Worm (Caenorhabditis elegans) whole organism, late embryonic: Measurements from ENCODE around the gene mks-1.

ENCODE experiments used
- C08G9.2 ChIP-seq: sonication (generic microtip); optimal IDR thresholded peaks from 2 replicates; lab custom pipeline; 2016; ENCODE audit warnings: mild to moderate bottlenecking, missing genetic modification characterization, moderate library complexity, missing compliant biosample characterization
- F13H6.1 ChIP-seq: sonication (generic microtip); optimal IDR thresholded peaks from 2 replicates; lab custom pipeline; 2016; ENCODE audit warnings: missing genetic modification characterization, missing compliant biosample characterization
- K02D7.2 ChIP-seq: sonication (generic microtip); optimal IDR thresholded peaks from 2 replicates; lab custom pipeline; 2017; ENCODE audit warnings: mild to moderate bottlenecking, missing genetic modification characterization, missing compliant biosample characterization
- T23F11.4 ChIP-seq: fragments of 200-800 bp; sonication (Bioruptor generic); optimal IDR thresholded peaks from 2 replicates; lab custom pipeline; 2018; ENCODE audit warnings: mild to moderate bottlenecking, missing genetic modification characterization, missing compliant biosample characterization
- Y22D7AL.16 ChIP-seq: sonication (generic microtip); optimal IDR thresholded peaks from 2 replicates; lab custom pipeline; 2016; ENCODE audit warnings: missing genetic modification characterization, missing compliant biosample characterization
- ama-1 ChIP-seq: fragments of 150-350 bp; optimal IDR thresholded peaks from 2 replicates; lab custom pipeline; 2014
- ceh-19 ChIP-seq: fragments of 200-800 bp; sonication (Bioruptor generic); optimal IDR thresholded peaks from 2 replicates; lab custom pipeline; 2018; ENCODE audit warnings: mild to moderate bottlenecking, missing genetic modification characterization, missing compliant biosample characterization
- ceh-2 ChIP-seq: sonication (generic microtip); optimal IDR thresholded peaks from 2 replicates; lab custom pipeline; 2016; ENCODE audit warnings: missing genotype, missing genetic modification characterization, missing compliant biosample characterization
- ceh-9 ChIP-seq: sonication (generic microtip); optimal IDR thresholded peaks from 2 replicates; lab custom pipeline; 2016; ENCODE audit warnings: mild to moderate bottlenecking, missing genetic modification characterization, inconsistent platforms, missing compliant biosample characterization
- che-1 ChIP-seq: sonication (generic microtip); optimal IDR thresholded peaks from 2 replicates; lab custom pipeline; 2016; ENCODE audit warnings: mild to moderate bottlenecking, missing genetic modification characterization, missing compliant biosample characterization
- dmd-4 ChIP-seq: sonication (generic microtip); optimal IDR thresholded peaks from 2 replicates; lab custom pipeline; 2016; ENCODE audit warnings: borderline replicate concordance, missing genetic modification characterization, missing compliant biosample characterization
- elt-4 ChIP-seq: sonication (generic microtip); optimal IDR thresholded peaks from 2 replicates; lab custom pipeline; 2016; ENCODE audit warnings: missing genetic modification characterization, missing compliant biosample characterization
- ets-4 ChIP-seq: sonication (generic microtip); optimal IDR thresholded peaks from 2 replicates; lab custom pipeline; 2016; ENCODE audit warnings: missing genetic modification characterization, missing compliant biosample characterization
- eyg-1 ChIP-seq: sonication (generic microtip); optimal IDR thresholded peaks from 2 replicates; lab custom pipeline; 2016; ENCODE audit warnings: missing genotype, missing genetic modification characterization, missing compliant biosample characterization
- fax-1 ChIP-seq: sonication (generic microtip); optimal IDR thresholded peaks from 2 replicates; lab custom pipeline; 2016; ENCODE audit warnings: missing genotype, missing genetic modification characterization, missing compliant biosample characterization
- fkh-10 ChIP-seq: fragments of 150-350 bp; optimal IDR thresholded peaks from 2 replicates; lab custom pipeline; 2014; ENCODE audit warnings: missing biosample characterization, missing genetic modification reagents, missing genetic modification characterization
- fkh-6 ChIP-seq: sonication (generic microtip); optimal IDR thresholded peaks from 2 replicates; lab custom pipeline; 2016; ENCODE audit warnings: missing genetic modification characterization, missing compliant biosample characterization
- hlh-13 ChIP-seq: fragments of 200-800 bp; sonication (Bioruptor generic); optimal IDR thresholded peaks from 2 replicates; lab custom pipeline; 2018; ENCODE audit warnings: mild to moderate bottlenecking, missing genetic modification characterization, missing compliant biosample characterization
- hlh-15 ChIP-seq: sonication (generic microtip); optimal IDR thresholded peaks from 2 replicates; lab custom pipeline; 2016; ENCODE audit warnings: missing genetic modification characterization, missing compliant biosample characterization
- hlh-30 ChIP-seq: sonication (generic microtip); optimal IDR thresholded peaks from 2 replicates; lab custom pipeline; 2017; ENCODE audit warnings: antibody characterized with exemption, missing genetic modification characterization, missing compliant biosample characterization; ENCODE audit not compliant: insufficient read depth
- hlh-8 ChIP-seq: sonication (generic microtip); optimal IDR thresholded peaks from 2 replicates; lab custom pipeline; 2016; ENCODE audit warnings: missing genotype, missing genetic modification characterization, missing compliant biosample characterization
- lin-11 ChIP-seq: fragments of 200-800 bp; sonication (Bioruptor generic); optimal IDR thresholded peaks from 2 replicates; lab custom pipeline; 2018; ENCODE audit warnings: mild to moderate bottlenecking, missing genetic modification characterization, missing compliant biosample characterization
- mec-3 ChIP-seq: sonication (generic microtip); optimal IDR thresholded peaks from 2 replicates; lab custom pipeline; 2016; ENCODE audit warnings: borderline replicate concordance, missing genetic modification characterization, missing compliant biosample characterization
- nhr-232 ChIP-seq: sonication (generic microtip); optimal IDR thresholded peaks from 2 replicates; lab custom pipeline; 2016; ENCODE audit warnings: missing genetic modification characterization, missing compliant biosample characterization
- odd-2 ChIP-seq: sonication (generic microtip); optimal IDR thresholded peaks from 2 replicates; lab custom pipeline; 2017; ENCODE audit warnings: antibody characterized with exemption, mild to moderate bottlenecking, missing genetic modification characterization, missing compliant biosample characterization
- pag-3 ChIP-seq: sonication (generic microtip); optimal IDR thresholded peaks from 2 replicates; lab custom pipeline; 2016; ENCODE audit warnings: missing compliant biosample characterization, missing genetic modification characterization, borderline replicate concordance
- pat-9 ChIP-seq: fragments of 200-800 bp; sonication (Bioruptor generic); optimal IDR thresholded peaks from 2 replicates; lab custom pipeline; 2018; ENCODE audit warnings: mild to moderate bottlenecking, missing genetic modification characterization, moderate library complexity, missing compliant biosample characterization
- pax-1 ChIP-seq: fragments of 150-350 bp; optimal IDR thresholded peaks from 2 replicates; lab custom pipeline; 2014; ENCODE audit warnings: missing biosample characterization, missing genetic modification characterization
- pha-2 ChIP-seq: sonication (generic microtip); optimal IDR thresholded peaks from 2 replicates; lab custom pipeline; 2017; ENCODE audit warnings: mild to moderate bottlenecking, missing genetic modification characterization, missing compliant biosample characterization
- pqm-1 ChIP-seq: sonication (generic microtip); optimal IDR thresholded peaks from 2 replicates; lab custom pipeline; 2016; ENCODE audit warnings: missing genetic modification characterization, missing compliant biosample characterization
- pros-1 ChIP-seq: fragments of 150-350 bp; optimal IDR thresholded peaks from 2 replicates; lab custom pipeline; 2014; ENCODE audit warnings: missing biosample characterization, missing genetic modification reagents, missing genetic modification characterization
- rnt-1 ChIP-seq: sonication (generic microtip); optimal IDR thresholded peaks from 2 replicates; lab custom pipeline; 2016; ENCODE audit warnings: missing genetic modification characterization, missing compliant biosample characterization
- sdc-2 ChIP-seq: sonication (generic microtip); optimal IDR thresholded peaks from 2 replicates; lab custom pipeline; 2016; ENCODE audit warnings: missing genotype, missing genetic modification characterization, missing compliant biosample characterization
- tbx-7 ChIP-seq: sonication (generic microtip); optimal IDR thresholded peaks from 2 replicates; lab custom pipeline; 2016; ENCODE audit warnings: missing genotype, missing genetic modification characterization, missing compliant biosample characterization
- ttx-3 ChIP-seq: sonication (generic microtip); optimal IDR thresholded peaks from 2 replicates; lab custom pipeline; 2016; ENCODE audit warnings: missing genetic modification reagents, missing genetic modification characterization, missing compliant biosample characterization
- unc-3 ChIP-seq, 2 experiments: fragments of 200-800 bp in 1 of 2; sonication (Bioruptor generic) in 1 of 2; sonication (generic microtip) in 1 of 2; conservative IDR thresholded peaks in 1 of 2; optimal IDR thresholded peaks in 1 of 2; 2 replicates each; pipeline versions ENCODE4 v1.3.6 to Lab custom; 2016 to 2022; ENCODE audit warnings: missing compliant biosample characterization in 2 of 2, missing genetic modification characterization in 2 of 2, missing genetic modification reagents in 1 of 2
- unc-42 ChIP-seq: sonication (generic microtip); optimal IDR thresholded peaks from 2 replicates; lab custom pipeline; 2016; ENCODE audit warnings: missing genotype, missing genetic modification characterization, missing compliant biosample characterization
- unc-55 ChIP-seq: sonication (generic microtip); optimal IDR thresholded peaks from 2 replicates; lab custom pipeline; 2017; ENCODE audit warnings: missing biosample characterization, missing genetic modification reagents, missing genetic modification characterization
- unc-86 ChIP-seq: sonication (generic microtip); optimal IDR thresholded peaks from 2 replicates; lab custom pipeline; 2016; ENCODE audit warnings: missing genetic modification characterization, missing compliant biosample characterization
- zip-5 ChIP-seq: sonication (generic microtip); optimal IDR thresholded peaks from 2 replicates; lab custom pipeline; 2016; ENCODE audit warnings: missing genetic modification characterization, missing compliant biosample characterization
- ztf-16 ChIP-seq: sonication (generic microtip); optimal IDR thresholded peaks from 2 replicates; lab custom pipeline; 2017; ENCODE audit warnings: missing genetic modification characterization, missing compliant biosample characterization

The mks-1 gene

DNA sequence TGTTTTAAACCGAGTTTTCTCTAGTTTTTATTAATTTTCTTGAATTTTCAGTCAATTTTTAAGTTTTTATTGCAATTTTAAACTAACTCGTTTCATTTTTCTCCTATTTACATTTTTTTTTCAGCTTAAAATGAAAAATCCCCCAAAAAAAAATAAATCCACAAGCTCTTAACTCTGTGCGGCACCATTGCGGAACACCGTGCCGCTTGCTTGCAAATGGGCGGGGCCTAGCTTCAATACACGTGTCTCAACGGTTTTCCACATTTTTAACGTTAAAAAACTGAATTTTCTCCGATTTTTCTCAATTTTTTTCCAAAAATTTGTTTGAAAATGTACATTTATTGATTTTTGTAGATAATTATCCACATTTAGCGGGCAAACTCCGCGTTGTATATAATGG is 11.1 kb upstream of the mks-1 start, which contains the start of gene R148.3 (continued):
- TF ChIP-seq odd-2 (tag; lab: Kevin White, UChicago) (peak; percentile 81), hlh-13 (GFP tag; lab: Kevin White, UChicago) (peak; percentile 15), ttx-3 (tag; lab: Kevin White, UChicago) (peak; percentile 85), unc-3 (GFP tag; conservative IDR thresholded peaks at IDR 0.05; lab: Robert Waterston, UW) (peak; percentile 51; the same call in 1 of the 2 replicates), unc-3 (tag; optimal IDR thresholded peaks at IDR 0.05; lab: Kevin White, UChicago) (peak; percentile 81), pqm-1 (no peak), T23F11.4 (GFP tag; lab: Kevin White, UChicago) (peak; percentile 68), hlh-8 (tag; lab: Kevin White, UChicago) (peak; percentile 75), unc-42 (tag; lab: Kevin White, UChicago) (peak; percentile 22), ceh-9 (tag; lab: Kevin White, UChicago) (no peak), ceh-19 (peak; percentile 72), sdc-2 (tag; lab: Kevin White, UChicago) (peak; percentile 55), pat-9 (tag; lab: Kevin White, UChicago) (peak; percentile 75), Y22D7AL.16 (tag; lab: Kevin White, UChicago) (peak; percentile 67), zip-5 (tag; lab: Kevin White, UChicago) (peak; percentile 72), F13H6.1 (tag; lab: Kevin White, UChicago) (peak; percentile 77)
- TF ChIP-seq, all 69 proteins: peak for 53

DNA sequence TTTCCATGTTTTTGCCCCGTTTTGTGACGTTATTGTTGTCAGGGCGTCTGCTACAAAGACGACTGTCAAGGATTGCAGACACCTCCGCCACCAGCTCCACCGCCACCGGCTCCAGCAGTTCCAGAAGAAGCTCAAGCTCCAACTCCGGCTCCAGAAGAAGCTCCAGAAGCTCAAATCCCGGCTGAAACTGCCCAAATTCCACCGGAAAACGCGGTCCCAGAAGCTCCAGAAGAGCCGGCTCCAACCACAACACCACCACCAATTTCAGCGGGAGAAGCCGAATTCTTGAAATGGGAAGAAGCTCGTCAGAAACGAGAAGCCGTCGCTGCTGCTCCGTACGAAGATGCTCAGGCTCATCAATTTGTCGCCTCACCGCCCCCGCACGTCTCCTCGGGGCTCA is 9.3 kb upstream of the mks-1 start:
- TF ChIP-seq pha-2 (tag; lab: Kevin White, UChicago) (no peak), sdc-2 (tag; lab: Kevin White, UChicago) (no peak), ztf-16 (no peak), nhr-232 (tag; lab: Kevin White, UChicago) (no peak), fax-1 (no peak), ama-1 (lab: Kevin White, UChicago) (no peak), C08G9.2 (tag; lab: Kevin White, UChicago) (no peak), pros-1 (tag; lab: Kevin White, UChicago) (no peak), unc-86 (tag; lab: Kevin White, UChicago) (no peak), hlh-13 (GFP tag; lab: Kevin White, UChicago) (no peak), pag-3 (tag; lab: Kevin White, UChicago) (no peak), fkh-6 (no peak), tbx-7 (tag; lab: Kevin White, UChicago) (no peak), ceh-9 (tag; lab: Kevin White, UChicago) (no peak), mec-3 (tag; lab: Kevin White, UChicago) (no peak)

DNA sequence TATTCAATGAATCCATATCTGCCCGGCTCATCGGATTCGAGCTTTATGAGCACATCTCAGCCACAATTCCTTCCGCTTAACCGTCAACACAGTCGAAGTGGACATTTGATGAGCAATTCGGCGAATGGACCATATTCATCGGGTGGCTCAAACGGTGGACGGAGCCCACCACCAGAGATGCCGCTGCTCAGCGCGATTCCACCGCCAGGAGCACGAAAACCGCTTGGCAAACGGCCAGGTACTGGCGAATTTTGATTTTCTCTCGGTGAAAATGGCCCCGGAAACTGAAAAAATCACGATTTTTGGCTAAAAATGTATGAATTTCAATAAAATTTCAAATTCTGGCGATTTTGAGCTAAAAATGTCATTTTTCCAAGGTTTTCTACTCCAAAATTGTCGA is 6.2 kb upstream of the mks-1 start:
- TF ChIP-seq hlh-30 (tag; lab: Kevin White, UChicago) (no peak), che-1 (tag; lab: Kevin White, UChicago) (no peak), ceh-19 (no peak), elt-4 (tag; lab: Kevin White, UChicago) (no peak), sdc-2 (tag; lab: Kevin White, UChicago) (no peak), ttx-3 (tag; lab: Kevin White, UChicago) (no peak), pax-1 (tag; lab: Kevin White, UChicago) (no peak), rnt-1 (tag; lab: Kevin White, UChicago) (no peak), lin-11 (no peak), pag-3 (tag; lab: Kevin White, UChicago) (no peak), ceh-9 (tag; lab: Kevin White, UChicago) (no peak), dmd-4 (tag; lab: Kevin White, UChicago) (no peak), hlh-15 (tag; lab: Kevin White, UChicago) (no peak)

DNA sequence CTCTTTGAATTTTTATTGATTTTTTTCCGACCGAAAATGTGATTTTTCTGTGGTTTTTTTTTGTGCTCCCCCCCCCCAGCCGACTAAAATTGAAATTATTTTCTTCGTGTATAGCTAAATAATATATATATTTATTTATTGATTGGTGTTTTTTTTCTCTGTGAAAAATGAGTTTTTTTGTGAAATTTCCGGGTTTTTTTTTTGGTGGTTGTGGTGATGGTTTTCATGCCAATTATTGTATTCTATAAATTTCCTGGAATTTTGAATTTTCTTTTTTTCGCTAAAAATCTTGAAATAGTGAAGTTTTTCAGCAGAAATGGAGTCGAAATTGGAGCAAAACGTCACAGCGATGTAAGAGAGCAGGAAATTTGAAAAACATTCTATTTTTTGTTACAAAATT is 2.7 kb upstream of the mks-1 start, which contains the start of gene lmtr-5:
Gene lmtr-5 (plus strand): TSS at position 301 of the 400 bp plus-strand sequence.
- no peak for TF ChIP-seq hlh-15 (tag; lab: Kevin White, UChicago)
- TF ChIP-seq fkh-10 (GFP tag; lab: Kevin White, UChicago) = no peak
- TF ChIP-seq pax-1 (tag; lab: Kevin White, UChicago) = no peak
- TF ChIP-seq eyg-1 (tag; lab: Kevin White, UChicago) = no peak
- no peak for TF ChIP-seq pag-3 (tag; lab: Kevin White, UChicago)
- no peak for TF ChIP-seq ceh-2 (tag; lab: Kevin White, UChicago)
- no peak for TF ChIP-seq C08G9.2 (tag; lab: Kevin White, UChicago)
- TF ChIP-seq ama-1 (lab: Kevin White, UChicago) = no peak
- TF ChIP-seq pat-9 (tag; lab: Kevin White, UChicago) = no peak
- no peak for TF ChIP-seq tbx-7 (tag; lab: Kevin White, UChicago)
- no peak for TF ChIP-seq ets-4 (tag; lab: Kevin White, UChicago)
- TF ChIP-seq mec-3 (tag; lab: Kevin White, UChicago) = no peak
- TF ChIP-seq K02D7.2 (tag; lab: Kevin White, UChicago) = no peak
- TF ChIP-seq hlh-13 (GFP tag; lab: Kevin White, UChicago) = no peak
- TF ChIP-seq ztf-16 = no peak
- no peak for TF ChIP-seq unc-55 (GFP tag; lab: Kevin White, UChicago)
- TF ChIP-seq, all 69 proteins: peak for 0
